Worm (Caenorhabditis elegans) whole organism, L4 larva: ENCODE measurements around the gene B0244.7.
A peak's percentile ranks its signal among the peaks of the same experiment; 100 is the strongest.

ENCODE experiments used
- D1046.2 ChIP-seq: fragments of 200-800 bp; sonication (Bioruptor generic); IDR thresholded peaks from 2 replicates; pipeline ENCODE4 v1.3.6; 2022; ENCODE audit warnings: missing genetic modification characterization, missing compliant biosample characterization
- F49E8.2 ChIP-seq: sonication (generic microtip); optimal IDR thresholded peaks from 2 replicates; lab custom pipeline; 2016; ENCODE audit warnings: missing compliant biosample characterization, mild to moderate bottlenecking, missing genetic modification characterization, borderline replicate concordance
- R02D3.7 ChIP-seq: fragments of 150-350 bp; sonication (generic microtip); optimal IDR thresholded peaks from 3 replicates; lab custom pipeline; 2014; ENCODE audit warnings: missing biosample characterization, missing genetic modification characterization
- T26A8.4 ChIP-seq: fragments of 200-800 bp; sonication (Bioruptor generic); IDR thresholded peaks from 2 replicates; pipeline ENCODE4 v1.3.6; 2022; ENCODE audit warnings: missing genetic modification characterization, missing compliant biosample characterization
- Y48G9A.11 ChIP-seq: fragments of 200-800 bp; sonication (Bioruptor generic); IDR thresholded peaks from 2 replicates; pipeline ENCODE4 v1.3.6; 2022; ENCODE audit warnings: missing genetic modification reagents, missing genetic modification characterization, missing compliant biosample characterization
- ama-1 ChIP-seq: fragments of 150-350 bp; optimal IDR thresholded peaks from 2 replicates; lab custom pipeline; 2014; ENCODE audit warnings: inconsistent platforms, mixed read lengths
- ceh-20 ChIP-seq: fragments of 200-800 bp; sonication (Bioruptor generic); IDR thresholded peaks from 2 replicates; pipeline ENCODE4 v1.3.6; 2022; ENCODE audit warnings: missing genetic modification reagents, missing genetic modification characterization, missing compliant biosample characterization
- ceh-28 ChIP-seq: fragments of 150-350 bp; optimal IDR thresholded peaks from 2 replicates; lab custom pipeline; 2014; ENCODE audit warnings: missing biosample characterization, missing genetic modification reagents, missing genetic modification characterization
- ceh-32 ChIP-seq: sonication (generic microtip); optimal IDR thresholded peaks from 2 replicates; lab custom pipeline; 2016; ENCODE audit warnings: mild to moderate bottlenecking, missing genetic modification characterization, missing compliant biosample characterization; ENCODE audit not compliant: poor library complexity
- ceh-44 ChIP-seq: fragments of 200-800 bp; sonication (Bioruptor generic); IDR thresholded peaks from 2 replicates; pipeline ENCODE4 v1.3.6; 2022; ENCODE audit warnings: missing genetic modification reagents, missing genetic modification characterization, missing compliant biosample characterization
- ceh-82 ChIP-seq: sonication (generic microtip); optimal IDR thresholded peaks from 2 replicates; lab custom pipeline; 2017; ENCODE audit warnings: missing biosample characterization, missing genetic modification characterization
- ctbp-1 ChIP-seq: fragments of 200-800 bp; sonication (Bioruptor generic); IDR thresholded peaks from 2 replicates; pipeline ENCODE4 v1.3.6; 2022; ENCODE audit warnings: missing genetic modification reagents, missing genetic modification characterization, missing compliant biosample characterization
- daf-19 ChIP-seq: fragments of 200-800 bp; sonication (Bioruptor generic); conservative IDR thresholded peaks from 2 replicates; pipeline ENCODE4 v1.3.6; 2022; ENCODE audit warnings: missing genetic modification characterization, missing compliant biosample characterization
- dmd-9 ChIP-seq: fragments of 200-800 bp; sonication (Bioruptor generic); IDR thresholded peaks from 2 replicates; pipeline ENCODE4 v1.3.6; 2022; ENCODE audit warnings: missing genetic modification reagents, missing genetic modification characterization, missing compliant biosample characterization
- duxl-1 ChIP-seq: sonication (generic microtip); optimal IDR thresholded peaks from 2 replicates; lab custom pipeline; 2016; ENCODE audit warnings: mild to moderate bottlenecking, missing genetic modification characterization, moderate library complexity, missing compliant biosample characterization; ENCODE audit not compliant: poor library complexity
- dve-1 ChIP-seq: sonication (generic microtip); optimal IDR thresholded peaks from 2 replicates; lab custom pipeline; 2017; ENCODE audit warnings: antibody characterized with exemption, mild to moderate bottlenecking, missing genetic modification characterization, missing compliant biosample characterization; ENCODE audit not compliant: insufficient read depth
- egl-27 ChIP-seq: sonication (generic microtip); optimal IDR thresholded peaks from 3 replicates; lab custom pipeline; 2017; ENCODE audit warnings: missing biosample characterization, missing genetic modification reagents, missing genetic modification characterization
- egl-43 ChIP-seq: fragments of 200-800 bp; sonication (Bioruptor generic); IDR thresholded peaks from 2 replicates; pipeline ENCODE4 v1.3.6; 2022; ENCODE audit warnings: missing genetic modification reagents, missing genetic modification characterization, missing compliant biosample characterization
- fkh-10 ChIP-seq: fragments of 150-350 bp; optimal IDR thresholded peaks from 2 replicates; lab custom pipeline; 2014; ENCODE audit warnings: missing biosample characterization, missing genetic modification reagents, missing genetic modification characterization
- hif-1 ChIP-seq, 2 experiments: sonication (generic microtip); optimal IDR thresholded peaks; 2 replicates each; lab custom pipeline; 2016 to 2017; ENCODE audit warnings: missing compliant biosample characterization in 2 of 2, missing genetic modification characterization in 2 of 2, missing genetic modification reagents in 2 of 2, missing genotype in 2 of 2, mild to moderate bottlenecking in 1 of 2
- hlh-30 ChIP-seq: sonication (generic microtip); optimal IDR thresholded peaks from 2 replicates; lab custom pipeline; 2017; ENCODE audit warnings: antibody characterized with exemption, mild to moderate bottlenecking, missing genetic modification characterization, missing compliant biosample characterization; ENCODE audit not compliant: insufficient read depth
- lim-7 ChIP-seq: fragments of 200-800 bp; sonication (Bioruptor generic); IDR thresholded peaks from 2 replicates; pipeline ENCODE4 v1.3.6; 2022; ENCODE audit warnings: missing genetic modification characterization, missing compliant biosample characterization
- lin-1 ChIP-seq: fragments of 200-800 bp; sonication (Bioruptor generic); IDR thresholded peaks from 2 replicates; pipeline ENCODE4 v1.3.6; 2022; ENCODE audit warnings: missing genetic modification reagents, missing genetic modification characterization, missing compliant biosample characterization
- lin-13 ChIP-seq: fragments of 150-350 bp; optimal IDR thresholded peaks from 2 replicates; lab custom pipeline; 2014; ENCODE audit warnings: missing biosample characterization, missing genetic modification reagents, missing genetic modification characterization
- lin-15B ChIP-seq: fragments of 150-350 bp; sonication (generic microtip); optimal IDR thresholded peaks from 3 replicates; lab custom pipeline; 2014; ENCODE audit warnings: missing biosample characterization, missing genetic modification characterization
- lir-3 ChIP-seq: sonication (generic microtip); optimal IDR thresholded peaks from 2 replicates; lab custom pipeline; 2016; ENCODE audit warnings: mild to moderate bottlenecking, missing genetic modification characterization, missing compliant biosample characterization
- lsy-2 ChIP-seq, 2 experiments: fragments of 150-350 bp in 1 of 2; sonication (generic microtip) in 1 of 2; optimal IDR thresholded peaks; 2 replicates each; lab custom pipeline; 2014 to 2017; ENCODE audit warnings: missing biosample characterization in 2 of 2, missing genetic modification characterization in 2 of 2
- madf-5 ChIP-seq, 2 experiments: fragments of 200-800 bp; sonication (Bioruptor generic); IDR thresholded peaks; 2 replicates each; pipeline ENCODE4 v1.3.6; 2022; ENCODE audit warnings: missing compliant biosample characterization in 2 of 2, missing genetic modification characterization in 2 of 2
- madf-9 ChIP-seq: fragments of 200-800 bp; sonication (Bioruptor generic); conservative IDR thresholded peaks from 2 replicates; pipeline ENCODE4 v1.3.6; 2022; ENCODE audit warnings: missing genetic modification reagents, missing genetic modification characterization, missing compliant biosample characterization
- mdl-1 ChIP-seq, 2 experiments: fragments of 150-350 bp in 1 of 2; sonication (generic microtip) in 1 of 2; optimal IDR thresholded peaks; 2 replicates each; lab custom pipeline; 2014 to 2017; ENCODE audit warnings: missing biosample characterization in 2 of 2, missing genetic modification characterization in 2 of 2
- mep-1 ChIP-seq: fragments of 150-350 bp; sonication (generic microtip); optimal IDR thresholded peaks from 3 replicates; lab custom pipeline; 2014; ENCODE audit warnings: missing biosample characterization, missing genetic modification characterization
- mxl-2 ChIP-seq: fragments of 200-800 bp; sonication (Bioruptor generic); conservative IDR thresholded peaks from 2 replicates; pipeline ENCODE4 v1.3.6; 2022; ENCODE audit warnings: missing genetic modification reagents, missing genetic modification characterization, missing compliant biosample characterization
- nhr-11 ChIP-seq: fragments of 150-350 bp; optimal IDR thresholded peaks from 2 replicates; lab custom pipeline; 2014; ENCODE audit warnings: missing biosample characterization, missing genetic modification characterization
- nhr-25 ChIP-seq: sonication (generic microtip); optimal IDR thresholded peaks from 2 replicates; lab custom pipeline; 2017; ENCODE audit warnings: missing genetic modification characterization, mild to moderate bottlenecking, missing compliant biosample characterization, antibody characterized with exemption, moderate library complexity, borderline replicate concordance; ENCODE audit not compliant: insufficient read depth
- nhr-28 ChIP-seq: fragments of 150-350 bp; optimal IDR thresholded peaks from 2 replicates; lab custom pipeline; 2014; ENCODE audit warnings: missing biosample characterization, missing genetic modification characterization
- nhr-77 ChIP-seq: fragments of 150-350 bp; optimal IDR thresholded peaks from 2 replicates; lab custom pipeline; 2014; ENCODE audit warnings: missing biosample characterization, missing genetic modification characterization
- php-3 ChIP-seq: fragments of 200-800 bp; sonication (Bioruptor generic); IDR thresholded peaks from 2 replicates; pipeline ENCODE4 v1.3.6; 2022; ENCODE audit warnings: missing genetic modification reagents, missing genetic modification characterization, missing compliant biosample characterization
- pqm-1 ChIP-seq: sonication (generic microtip); optimal IDR thresholded peaks from 2 replicates; lab custom pipeline; 2017; ENCODE audit warnings: missing biosample characterization, missing genetic modification characterization
- skn-1 ChIP-seq: fragments of 150-350 bp; optimal IDR thresholded peaks from 2 replicates; lab custom pipeline; 2014; ENCODE audit warnings: missing biosample characterization, missing genetic modification characterization
- snpc-1.2 ChIP-seq: fragments of 200-800 bp; sonication (Bioruptor generic); IDR thresholded peaks from 2 replicates; pipeline ENCODE4 v1.3.6; 2022; ENCODE audit warnings: missing genetic modification reagents, missing genetic modification characterization, missing compliant biosample characterization
- snpc-4 ChIP-seq: fragments of 150-350 bp; optimal IDR thresholded peaks from 2 replicates; lab custom pipeline; 2014; ENCODE audit warnings: missing biosample characterization, missing genetic modification characterization
- spr-3 ChIP-seq: fragments of 200-800 bp; sonication (Bioruptor generic); optimal IDR thresholded peaks from 2 replicates; lab custom pipeline; 2018; ENCODE audit warnings: mild to moderate bottlenecking, missing genetic modification characterization, missing compliant biosample characterization
- tag-97 ChIP-seq: fragments of 200-800 bp; sonication (Bioruptor generic); IDR thresholded peaks from 2 replicates; pipeline ENCODE4 v1.3.6; 2022; ENCODE audit warnings: missing genetic modification characterization, missing compliant biosample characterization
- unc-130 ChIP-seq: sonication (generic microtip); optimal IDR thresholded peaks from 2 replicates; lab custom pipeline; 2016; ENCODE audit warnings: missing genetic modification reagents, missing genetic modification characterization, missing compliant biosample characterization
- vab-7 ChIP-seq: fragments of 200-800 bp; sonication (Bioruptor generic); IDR thresholded peaks from 2 replicates; pipeline ENCODE4 v1.3.6; 2022; ENCODE audit warnings: missing genetic modification reagents, missing genetic modification characterization, missing compliant biosample characterization
- zfp-2 ChIP-seq: sonication (generic microtip); optimal IDR thresholded peaks from 2 replicates; lab custom pipeline; 2016; ENCODE audit warnings: mild to moderate bottlenecking, missing genetic modification characterization, missing compliant biosample characterization
- zfp-3 ChIP-seq: fragments of 200-800 bp; sonication (Bioruptor generic); conservative IDR thresholded peaks from 2 replicates; pipeline ENCODE4 v1.3.6; 2022; ENCODE audit warnings: missing genetic modification reagents, missing genetic modification characterization, missing compliant biosample characterization
- ztf-11 ChIP-seq: fragments of 150-350 bp; optimal IDR thresholded peaks from 2 replicates; lab custom pipeline; 2014; ENCODE audit warnings: missing biosample characterization, missing genetic modification characterization

B0244.7 gene

ce11 chrIII:5714984-5715454 is 16.3 kb upstream of the B0244.7 start (continued):
- no peak for TF ChIP-seq unc-130 (GFP tag; lab: Kevin White, UChicago)
- TF ChIP-seq ceh-20 (GFP tag; lab: Robert Waterston, UW): no peak; the same call in 1 of the 2 replicates
- no peak for TF ChIP-seq madf-9 (GFP tag; lab: Robert Waterston, UW)
- no peak for TF ChIP-seq spr-3 (GFP tag; lab: Kevin White, UChicago)
- TF ChIP-seq daf-19: no peak
- TF ChIP-seq tag-97 (GFP tag; lab: Robert Waterston, UW): 0 out of 2 replicates have a peak, but pooled peaks have one; percentile 25
- no peak for TF ChIP-seq R02D3.7 (tag; lab: Kevin White, UChicago)
- TF ChIP-seq ztf-11 (tag; lab: Kevin White, UChicago): no peak
- TF ChIP-seq madf-5 (GFP tag; IDR thresholded peaks at IDR 0.05; lab: Robert Waterston, UW): 0 out of 4 replicates have a peak, but pooled peaks of 1 of the 2 experiments have one; percentile 53
- TF ChIP-seq vab-7: no peak
- peak; percentile 74 for TF ChIP-seq hlh-30 (tag; lab: Kevin White, UChicago)
- TF ChIP-seq, all 104 proteins: peak for 14

- TF ChIP-seq mep-1 (peak; percentile 74), lin-13 (GFP tag; lab: Kevin White, UChicago) (peak; percentile 48), ceh-32 (tag; lab: Kevin White, UChicago) (no peak), ztf-11 (tag; lab: Kevin White, UChicago) (no peak), dmd-9 (no peak), snpc-1.2 (GFP tag; lab: Robert Waterston, UW) (peak; percentile 57; the same call in 1 of the 2 replicates), lin-1 (GFP tag; lab: Robert Waterston, UW) (no peak), nhr-25 (tag; lab: Kevin White, UChicago) (peak; percentile 32), lir-3 (no peak), snpc-4 (no peak), dve-1 (tag; lab: Kevin White, UChicago) (peak; percentile 63), ceh-28 (tag; lab: Kevin White, UChicago) (peak; percentile 9), ctbp-1 (GFP tag; lab: Robert Waterston, UW) (no peak; the same call in 1 of the 2 replicates), lin-15B (no peak), ceh-82 (tag; lab: Kevin White, UChicago) (no peak), egl-43 (peak; percentile 86), hif-1 (tag; optimal IDR thresholded peaks at IDR 0.05; lab: Kevin White, UChicago) (peak in 1 of 2 experiments; percentile 72), hlh-30 (tag; lab: Kevin White, UChicago) (peak; percentile 64), mdl-1 (tag; optimal IDR thresholded peaks at IDR 0.05; lab: Kevin White, UChicago) (peak; percentile 66 to 78), T26A8.4 (GFP tag; lab: Robert Waterston, UW) (peak; percentile 69), ama-1 (lab: Kevin White, UChicago) (no peak), nhr-11 (tag; lab: Kevin White, UChicago) (peak; percentile 60), zfp-3 (GFP tag; lab: Robert Waterston, UW) (no peak), duxl-1 (tag; lab: Kevin White, UChicago) (peak; percentile 27), Y48G9A.11 (GFP tag; lab: Robert Waterston, UW) (no peak), egl-27 (tag; lab: Kevin White, UChicago) (no peak), ceh-20 (GFP tag; lab: Robert Waterston, UW) (no peak), fkh-10 (GFP tag; lab: Kevin White, UChicago) (peak; percentile 23), nhr-28 (tag; lab: Kevin White, UChicago) (peak; percentile 55), skn-1 (tag; lab: Kevin White, UChicago) (no peak), nhr-77 (tag; lab: Kevin White, UChicago) (peak; percentile 46), pqm-1 (peak; percentile 21), zfp-2 (no peak), F49E8.2 (tag; lab: Kevin White, UChicago) (no peak), ceh-44 (GFP tag; lab: Robert Waterston, UW) (no peak), lsy-2 (tag; optimal IDR thresholded peaks at IDR 0.05; lab: Kevin White, UChicago) (peak; percentile 37 to 68), php-3 (GFP tag; lab: Robert Waterston, UW) (peak; percentile 9; the same call in 1 of the 2 replicates), mxl-2 (GFP tag; lab: Robert Waterston, UW) (no peak), D1046.2 (0 out of 2 replicates have a peak, but pooled peaks have one; percentile 12), lim-7 (GFP tag; lab: Robert Waterston, UW) (no peak)
Measured at ce11 chrIII:5715467-5715866, 15.8 kb upstream of the B0244.7 start.
